Worm (Caenorhabditis elegans) whole organism, midembryonic: Measurements from ENCODE around the gene tag-325.

Source experiments
- klf-2 ChIP-seq: fragments of 200-800 bp; sonication (Bioruptor generic); conservative IDR thresholded peaks from 2 replicates; pipeline ENCODE4 v1.3.6; 2022; ENCODE audit warnings: missing genetic modification reagents, missing genetic modification characterization, missing compliant biosample characterization
- ref-1 ChIP-seq: fragments of 200-800 bp; sonication (Bioruptor generic); conservative IDR thresholded peaks from 2 replicates; pipeline ENCODE4 v1.3.6; 2022; ENCODE audit warnings: missing genetic modification reagents, missing genetic modification characterization, missing compliant biosample characterization
- ztf-23 ChIP-seq: fragments of 200-800 bp; sonication (Bioruptor generic); IDR thresholded peaks from 2 replicates; pipeline ENCODE4 v1.3.6; 2022; ENCODE audit warnings: missing genetic modification reagents, missing genetic modification characterization, missing compliant biosample characterization
- ztf-29 ChIP-seq: fragments of 200-800 bp; sonication (Bioruptor generic); IDR thresholded peaks from 2 replicates; pipeline ENCODE4 v1.3.6; 2022; ENCODE audit warnings: missing genetic modification reagents, missing genetic modification characterization, missing compliant biosample characterization

DNA sequence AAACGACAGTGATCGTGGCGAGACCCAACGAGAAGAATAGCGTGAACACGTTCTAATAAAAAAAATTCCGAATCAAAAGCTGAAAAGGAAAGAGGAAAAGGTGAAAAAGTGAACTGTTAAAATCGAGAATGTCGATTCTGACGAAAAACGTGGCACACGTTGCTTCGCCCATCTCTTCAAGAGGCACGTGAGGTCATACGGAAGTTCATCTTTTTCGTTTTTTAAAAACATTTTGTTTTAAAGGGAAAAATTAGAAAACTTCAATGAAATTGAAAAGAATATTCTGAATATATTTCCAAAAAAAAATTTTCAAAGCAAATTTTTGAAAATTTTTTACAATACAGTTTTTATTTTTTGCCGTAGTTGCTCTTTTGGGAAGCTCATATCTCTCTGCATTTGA lies 14.6 kb downstream of the tag-325 start, which contains the start of gene C38D4.7:
- TF ChIP-seq ztf-23 (GFP tag; lab: Robert Waterston, UW): no peak
- no peak for TF ChIP-seq klf-2 (GFP tag; lab: Robert Waterston, UW)
- no peak for TF ChIP-seq ztf-29 (GFP tag; lab: Robert Waterston, UW)
- TF ChIP-seq ref-1 (GFP tag; lab: Robert Waterston, UW): no peak
